Fruit fly (Drosophila melanogaster) whole organism, prepupa: Measurements from ENCODE around the gene CG9184.
A peak's percentile ranks its signal among the peaks of the same experiment; 100 is the strongest.

Source experiments
- CG10669 ChIP-seq: fragments of 200-800 bp; sonication (Bioruptor generic); optimal IDR thresholded peaks from 3 replicates; lab custom pipeline; 2018; ENCODE audit warnings: missing biosample characterization, mild to moderate bottlenecking, missing genetic modification characterization, moderate library complexity
- CG11294 ChIP-seq: fragments of 200-800 bp; sonication (Bioruptor generic); IDR thresholded peaks from 2 replicates; pipeline ENCODE4 v1.3.6; 2022; ENCODE audit warnings: missing biosample characterization, missing genetic modification characterization
- CG11762 ChIP-seq: fragments of 200-800 bp; sonication (Bioruptor generic); optimal IDR thresholded peaks from 3 replicates; lab custom pipeline; 2016; ENCODE audit warnings: missing biosample characterization, missing genetic modification characterization; ENCODE audit not compliant: insufficient read depth
- CG11902 ChIP-seq: fragments of 200-800 bp; sonication (Bioruptor generic); optimal IDR thresholded peaks from 3 replicates; lab custom pipeline; 2016; ENCODE audit warnings: missing biosample characterization, missing genetic modification characterization
- CG1621 ChIP-seq: fragments of 200-800 bp; sonication (Bioruptor generic); optimal IDR thresholded peaks from 3 replicates; lab custom pipeline; 2018; ENCODE audit warnings: missing biosample characterization, mild to moderate bottlenecking, missing genetic modification characterization
- CG16779 ChIP-seq: fragments of 200-800 bp; sonication (Bioruptor generic); optimal IDR thresholded peaks from 3 replicates; lab custom pipeline; 2017; ENCODE audit warnings: missing biosample characterization, mild to moderate bottlenecking, missing genetic modification characterization
- CG3032 ChIP-seq: fragments of 200-800 bp; optimal IDR thresholded peaks from 2 replicates; lab custom pipeline; 2019; ENCODE audit warnings: missing biosample characterization, mild to moderate bottlenecking, missing genetic modification characterization, moderate library complexity
- CG31627 ChIP-seq: fragments of 200-800 bp; sonication (Bioruptor generic); optimal IDR thresholded peaks from 3 replicates; lab custom pipeline; 2016; ENCODE audit warnings: missing biosample characterization, missing genetic modification characterization
- CG34406 ChIP-seq: fragments of 200-800 bp; sonication (Bioruptor generic); optimal IDR thresholded peaks from 3 replicates; lab custom pipeline; 2016; ENCODE audit warnings: missing biosample characterization, missing genetic modification characterization
- CG3919 ChIP-seq: fragments of 200-800 bp; sonication (Bioruptor generic); optimal IDR thresholded peaks from 3 replicates; lab custom pipeline; 2016; ENCODE audit warnings: missing biosample characterization, missing genetic modification characterization
- CG4318 ChIP-seq: fragments of 200-800 bp; sonication (Bioruptor generic); optimal IDR thresholded peaks from 3 replicates; lab custom pipeline; 2017; ENCODE audit warnings: missing biosample characterization, mild to moderate bottlenecking, missing genetic modification characterization
- CG6163 ChIP-seq: fragments of 200-800 bp; sonication (Bioruptor generic); IDR thresholded peaks from 3 replicates; pipeline ENCODE4 v1.3.6; 2022; ENCODE audit warnings: missing biosample characterization, missing genetic modification characterization
- CG6276 ChIP-seq: fragments of 200-800 bp; sonication (Bioruptor generic); optimal IDR thresholded peaks from 2 replicates; lab custom pipeline; 2017; ENCODE audit warnings: missing biosample characterization, mild to moderate bottlenecking, missing genetic modification characterization
- CG6792 ChIP-seq: fragments of 200-800 bp; sonication (Bioruptor generic); optimal IDR thresholded peaks from 3 replicates; lab custom pipeline; 2016; ENCODE audit warnings: missing biosample characterization, missing genetic modification characterization
- CG6808 ChIP-seq: fragments of 200-800 bp; sonication (Bioruptor generic); optimal IDR thresholded peaks from 3 replicates; lab custom pipeline; 2017; ENCODE audit warnings: missing biosample characterization, missing genetic modification characterization, mild to moderate bottlenecking, moderate library complexity, missing genetic modification reagents
- CG7368 ChIP-seq: fragments of 200-800 bp; sonication (Bioruptor generic); optimal IDR thresholded peaks from 3 replicates; lab custom pipeline; 2016; ENCODE audit warnings: missing biosample characterization, missing genetic modification characterization
- CG8119 ChIP-seq: fragments of 200-800 bp; sonication (Bioruptor generic); IDR thresholded peaks from 3 replicates; pipeline ENCODE4 v1.3.6; 2022; ENCODE audit warnings: missing biosample characterization, missing genetic modification characterization
- CG8319 ChIP-seq: fragments of 200-800 bp; sonication (Bioruptor generic); optimal IDR thresholded peaks from 3 replicates; lab custom pipeline; 2016; ENCODE audit warnings: missing biosample characterization, missing genetic modification characterization
- CG8632 ChIP-seq: fragments of 200-800 bp; sonication (Bioruptor generic); optimal IDR thresholded peaks from 3 replicates; lab custom pipeline; 2016; ENCODE audit warnings: missing biosample characterization, missing genetic modification characterization
- Eip75B ChIP-seq: fragments of 200-800 bp; sonication (Bioruptor generic); optimal IDR thresholded peaks from 3 replicates; lab custom pipeline; 2016; ENCODE audit warnings: missing biosample characterization, missing genetic modification characterization
- Eip78C ChIP-seq: fragments of 200-800 bp; sonication (Bioruptor generic); peaks from one replicate; lab custom pipeline; 2016; ENCODE audit warnings: missing biosample characterization, missing genetic modification characterization
- Ets21C ChIP-seq: fragments of 200-800 bp; sonication (Bioruptor generic); optimal IDR thresholded peaks from 3 replicates; lab custom pipeline; 2016; ENCODE audit warnings: missing biosample characterization, missing genetic modification characterization
- Ets96B ChIP-seq: fragments of 200-800 bp; optimal IDR thresholded peaks from 2 replicates; lab custom pipeline; 2019; ENCODE audit warnings: missing biosample characterization, mild to moderate bottlenecking, missing genetic modification characterization, moderate library complexity
- Gug ChIP-seq: fragments of 200-800 bp; sonication (Bioruptor generic); IDR thresholded peaks from 2 replicates; pipeline ENCODE4 v1.3.6; 2022; ENCODE audit warnings: missing biosample characterization, missing genetic modification characterization
- Hr39 ChIP-seq: fragments of 200-800 bp; sonication (Bioruptor generic); optimal IDR thresholded peaks from 2 replicates; lab custom pipeline; 2016; ENCODE audit warnings: missing biosample characterization, missing genetic modification characterization
- Met ChIP-seq: fragments of 200-800 bp; sonication (Bioruptor generic); optimal IDR thresholded peaks from 3 replicates; lab custom pipeline; 2016; ENCODE audit warnings: missing biosample characterization, missing genetic modification characterization
- OdsH ChIP-seq: fragments of 200-800 bp; sonication (Bioruptor generic); optimal IDR thresholded peaks from 3 replicates; lab custom pipeline; 2016; ENCODE audit warnings: missing biosample characterization, missing genetic modification characterization
- Smox ChIP-seq: fragments of 200-800 bp; sonication (Bioruptor generic); optimal IDR thresholded peaks from 3 replicates; lab custom pipeline; 2016; ENCODE audit warnings: missing biosample characterization, missing genetic modification characterization
- Sox102F ChIP-seq: fragments of 200-800 bp; sonication (Bioruptor generic); optimal IDR thresholded peaks from 2 replicates; lab custom pipeline; 2016; ENCODE audit warnings: missing biosample characterization, mild to moderate bottlenecking, missing genetic modification characterization
- Sox14 ChIP-seq: fragments of 200-800 bp; sonication (Bioruptor generic); optimal IDR thresholded peaks from 3 replicates; lab custom pipeline; 2016; ENCODE audit warnings: missing biosample characterization, missing genetic modification characterization
- Sox15 ChIP-seq: fragments of 200-800 bp; sonication (Bioruptor generic); optimal IDR thresholded peaks from 3 replicates; lab custom pipeline; 2016; ENCODE audit warnings: missing biosample characterization, missing genetic modification characterization
- achi ChIP-seq: fragments of 200-800 bp; sonication (Bioruptor generic); optimal IDR thresholded peaks from 3 replicates; lab custom pipeline; 2016; ENCODE audit warnings: missing biosample characterization, missing genetic modification characterization
- acj6 ChIP-seq: fragments of 200-800 bp; sonication (Bioruptor generic); optimal IDR thresholded peaks from 3 replicates; lab custom pipeline; 2016; ENCODE audit warnings: missing biosample characterization, missing genetic modification characterization
- dac ChIP-seq: fragments of 200-800 bp; sonication (Bioruptor generic); optimal IDR thresholded peaks from 2 replicates; lab custom pipeline; 2017; ENCODE audit warnings: missing biosample characterization, mild to moderate bottlenecking, missing genetic modification characterization
- eg ChIP-seq: fragments of 200-800 bp; sonication (Bioruptor generic); IDR thresholded peaks from 3 replicates; pipeline ENCODE4 v1.3.6; 2022; ENCODE audit warnings: missing biosample characterization, missing genetic modification characterization
- esn ChIP-seq: fragments of 200-800 bp; sonication (Bioruptor generic); optimal IDR thresholded peaks from 2 replicates; lab custom pipeline; 2016; ENCODE audit warnings: missing biosample characterization, mild to moderate bottlenecking, missing genetic modification characterization, moderate library complexity
- fkh ChIP-seq: fragments of 200-800 bp; sonication (Bioruptor generic); optimal IDR thresholded peaks from 3 replicates; lab custom pipeline; 2017; ENCODE audit warnings: missing biosample characterization, mild to moderate bottlenecking, missing genetic modification characterization, moderate library complexity
- lz ChIP-seq: fragments of 200-800 bp; sonication (Bioruptor generic); optimal IDR thresholded peaks from 3 replicates; lab custom pipeline; 2016; ENCODE audit warnings: missing biosample characterization, missing genetic modification characterization
- net ChIP-seq: fragments of 200-800 bp; sonication (Bioruptor generic); optimal IDR thresholded peaks from 3 replicates; lab custom pipeline; 2016; ENCODE audit warnings: missing biosample characterization, missing genetic modification characterization
- salr ChIP-seq, 2 experiments: fragments of 200-800 bp; sonication (Bioruptor generic); optimal IDR thresholded peaks; 3 replicates each; lab custom pipeline; 2016 to 2018; ENCODE audit warnings: missing biosample characterization in 2 of 2, missing genetic modification characterization in 2 of 2, mild to moderate bottlenecking in 1 of 2
- ss ChIP-seq, 2 experiments: fragments of 200-800 bp; sonication (Bioruptor generic); optimal IDR thresholded peaks; 2 replicates in 1 of 2; 3 replicates in 1 of 2; lab custom pipeline; 2017 to 2018; ENCODE audit warnings: mild to moderate bottlenecking in 2 of 2, missing biosample characterization in 2 of 2, missing genetic modification characterization in 2 of 2, moderate library complexity in 1 of 2
- svp ChIP-seq: fragments of 200-800 bp; sonication (Bioruptor generic); peaks from one replicate; lab custom pipeline; 2016; ENCODE audit warnings: missing biosample characterization, missing genetic modification characterization
- topi ChIP-seq: fragments of 200-800 bp; sonication (Bioruptor generic); optimal IDR thresholded peaks from 3 replicates; lab custom pipeline; 2016; ENCODE audit warnings: missing biosample characterization, missing genetic modification characterization
- vri ChIP-seq: fragments of 200-800 bp; sonication (Bioruptor generic); optimal IDR thresholded peaks from 3 replicates; lab custom pipeline; 2016; ENCODE audit warnings: missing biosample characterization, mild to moderate bottlenecking, missing genetic modification characterization

CG9184 gene

dm6 chr3L:1348248-1348647, 25.6 kb upstream of the CG9184 start (continued):
- TF ChIP-seq Eip75B (GFP tag; lab: Kevin White, UChicago) (peak; percentile 81), CG6276 (GFP tag; lab: Kevin White, UChicago) (no peak), CG6808 (GFP tag; lab: Kevin White, UChicago) (peak; percentile 63), Ets21C (GFP tag; lab: Kevin White, UChicago) (peak; percentile 54), CG7368 (GFP tag; lab: Kevin White, UChicago) (peak; percentile 58), lz (GFP tag; lab: Kevin White, UChicago) (peak; percentile 78), fkh (GFP tag; lab: Kevin White, UChicago) (no peak), Met (GFP tag; lab: Kevin White, UChicago) (peak; percentile 80), CG31627 (peak; percentile 82), topi (GFP tag; lab: Kevin White, UChicago) (peak; percentile 78), CG11902 (GFP tag; lab: Kevin White, UChicago) (peak; percentile 66), ss (GFP tag; optimal IDR thresholded peaks at IDR 0.05; lab: Kevin White, UChicago) (peak; percentile 83 to 84), CG1621 (tag; lab: Kevin White, UChicago) (peak; percentile 80), Gug (GFP tag; lab: Robert Waterston, UW) (peak; percentile 73), CG10669 (GFP tag; lab: Kevin White, UChicago) (peak; percentile 68), esn (GFP tag; lab: Kevin White, UChicago) (peak; percentile 69), CG16779 (no peak), achi (GFP tag; lab: Kevin White, UChicago) (peak; percentile 73)

DNA sequence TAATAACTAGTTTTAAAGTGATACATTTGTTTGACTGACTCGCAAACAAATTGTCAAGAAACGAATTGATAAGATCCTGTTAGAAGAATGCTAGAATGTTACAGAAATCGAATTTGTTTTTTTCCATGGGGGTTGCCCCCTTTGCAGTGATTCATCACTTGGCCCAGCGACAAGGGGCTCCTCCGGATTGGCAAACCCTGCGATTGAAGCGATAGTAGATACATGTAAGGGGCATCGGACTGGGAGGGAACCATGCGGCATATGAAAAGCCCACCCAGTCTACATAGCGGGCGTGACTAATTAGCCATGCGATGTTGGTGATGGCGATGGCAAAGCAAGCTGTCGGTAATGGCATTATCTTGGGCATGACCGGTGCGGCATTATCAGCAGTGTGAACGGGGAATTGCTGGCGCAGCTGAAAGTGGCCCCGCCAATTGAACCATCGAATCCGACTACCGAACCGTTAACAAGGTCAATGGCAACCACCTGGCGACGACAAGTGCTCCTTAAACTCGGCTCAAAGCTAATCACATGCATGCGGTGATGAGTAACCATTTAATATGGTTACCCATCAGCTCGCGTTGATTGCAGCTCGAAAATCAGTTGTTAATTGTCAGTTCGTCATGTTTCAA, 24.5 kb upstream of the CG9184 start:
- peak; percentile 55 for TF ChIP-seq Eip78C
- TF ChIP-seq svp = peak; percentile 90
- TF ChIP-seq lz (GFP tag; lab: Kevin White, UChicago) = no peak

- no peak for TF ChIP-seq CG7368 (GFP tag; lab: Kevin White, UChicago)
- no peak for TF ChIP-seq dac (GFP tag; lab: Kevin White, UChicago)
- TF ChIP-seq Sox102F (GFP tag; lab: Kevin White, UChicago) = no peak
- TF ChIP-seq eg = peak; percentile 48; the same call in 2 of the 3 replicates
- TF ChIP-seq acj6 (GFP tag; lab: Kevin White, UChicago) = no peak
- TF ChIP-seq topi (GFP tag; lab: Kevin White, UChicago) = no peak
- peak; percentile 48; the same call in 1 of the 3 replicates for TF ChIP-seq CG6163 (GFP tag; lab: Robert Waterston, UW)
- TF ChIP-seq Eip78C = peak; percentile 71
- TF ChIP-seq Eip75B (GFP tag; lab: Kevin White, UChicago) = no peak
- no peak for TF ChIP-seq CG8319 (GFP tag; lab: Kevin White, UChicago)
- TF ChIP-seq vri (GFP tag; lab: Kevin White, UChicago) = peak; percentile 94
- TF ChIP-seq Hr39 (GFP tag; lab: Kevin White, UChicago) = no peak
- TF ChIP-seq CG6792 (GFP tag; lab: Kevin White, UChicago) = peak; percentile 46
- TF ChIP-seq Smox (GFP tag; lab: Kevin White, UChicago) = no peak
- peak; percentile 77 for TF ChIP-seq CG31627
- TF ChIP-seq OdsH (GFP tag; lab: Kevin White, UChicago) = no peak
- TF ChIP-seq CG16779 = no peak
- no peak for TF ChIP-seq achi (GFP tag; lab: Kevin White, UChicago)
- no peak for TF ChIP-seq CG10669 (GFP tag; lab: Kevin White, UChicago)
- peak; percentile 47 for TF ChIP-seq Ets96B (tag; lab: Kevin White, UChicago)
- peak; percentile 38 for TF ChIP-seq Sox15 (GFP tag; lab: Kevin White, UChicago)
- peak; percentile 66 for TF ChIP-seq Sox14
- peak; percentile 47 for TF ChIP-seq CG11902 (GFP tag; lab: Kevin White, UChicago)
- TF ChIP-seq CG8632 (GFP tag; lab: Kevin White, UChicago) = no peak
- 0 out of 3 replicates have a peak, but pooled peaks have one; percentile 28 for TF ChIP-seq CG8119 (GFP tag; lab: Robert Waterston, UW)
- peak; percentile 70 for TF ChIP-seq svp
- TF ChIP-seq CG11294 = 0 out of 2 replicates have a peak, but pooled peaks have one; percentile 36
- no peak for TF ChIP-seq net (GFP tag; lab: Kevin White, UChicago)
- TF ChIP-seq salr (GFP tag; optimal IDR thresholded peaks at IDR 0.05; lab: Kevin White, UChicago) = no peak
- no peak for TF ChIP-seq CG6276 (GFP tag; lab: Kevin White, UChicago)
- no peak for TF ChIP-seq CG34406 (GFP tag; lab: Kevin White, UChicago)
- no peak for TF ChIP-seq Met (GFP tag; lab: Kevin White, UChicago)
- peak; percentile 64 for TF ChIP-seq lz (GFP tag; lab: Kevin White, UChicago)
- TF ChIP-seq CG3919 = no peak
- peak; percentile 76 for TF ChIP-seq esn (GFP tag; lab: Kevin White, UChicago)
- 0 out of 2 replicates have a peak, but pooled peaks have one; percentile 26 for TF ChIP-seq Gug (GFP tag; lab: Robert Waterston, UW)
- TF ChIP-seq CG4318 (GFP tag; lab: Kevin White, UChicago) = no peak
- peak; percentile 49 for TF ChIP-seq CG3032 (tag; lab: Kevin White, UChicago)
- TF ChIP-seq CG11762 (GFP tag; lab: Kevin White, UChicago) = peak; percentile 7
Observed at dm6 chr3L:1342133-1342580, 19.6 kb upstream of the CG9184 start, which contains the start of gene indra. Gene indra (minus strand): TSS chr3L:1342403.
